Fruit fly (Drosophila melanogaster): Measurements from ENCODE around the gene cal1.
A peak's percentile ranks its signal among the peaks of the same experiment; 100 is the strongest.

Gene cal1

DNA sequence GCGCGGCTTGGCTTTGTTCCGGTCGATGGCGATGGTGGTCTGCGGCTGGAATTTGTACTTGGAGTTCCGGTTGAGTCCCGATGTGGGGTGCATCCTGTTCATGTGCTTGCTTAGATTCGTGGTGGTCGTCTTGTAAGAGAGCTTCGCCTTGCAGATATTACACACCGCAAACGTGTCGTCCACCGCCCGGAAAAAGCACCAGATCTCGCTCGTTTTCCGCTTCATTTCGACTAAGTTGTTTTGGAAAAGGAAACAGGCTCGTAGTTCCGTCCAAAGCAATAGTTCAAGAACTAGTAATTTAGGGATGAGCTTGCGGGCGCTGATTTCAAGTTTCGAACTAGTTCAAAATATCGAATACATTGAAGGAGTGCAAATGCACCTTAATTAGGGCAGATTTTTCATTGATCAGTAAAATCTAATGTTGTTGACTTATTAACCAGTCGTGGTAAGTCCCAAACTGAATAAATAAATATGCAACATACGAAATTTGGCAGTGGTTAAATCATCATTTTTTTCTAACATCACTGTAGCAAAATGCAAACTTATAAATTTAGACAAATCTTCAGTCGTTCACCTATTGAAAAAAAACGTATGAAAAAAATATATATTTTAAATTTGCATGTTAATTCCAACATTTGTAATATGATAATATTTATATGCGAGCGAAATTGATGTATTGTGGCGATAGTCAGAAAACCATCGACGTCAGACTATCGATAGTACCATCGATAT, 45.1 kb upstream of the cal1 start, which contains the start of the genes bdwf and Patr-1 (continued):
- peak; percentile 55 for TF ChIP-seq zen (tag; optimal IDR thresholded peaks at IDR 0.05)
- no peak for TF ChIP-seq vfl (GFP tag; optimal IDR thresholded peaks at IDR 0.05)
- TF ChIP-seq pb (GFP tag; optimal IDR thresholded peaks at IDR 0.05): no peak
- TF ChIP-seq dati (GFP tag; IDR thresholded peaks at IDR 0.05): no peak
- TF ChIP-seq CG10321 (GFP tag; IDR thresholded peaks at IDR 0.05): no peak
- no peak for TF ChIP-seq CG3163 (GFP tag; optimal IDR thresholded peaks at IDR 0.05)
- TF ChIP-seq Six4 (GFP tag; optimal IDR thresholded peaks at IDR 0.05): no peak
- no peak for TF ChIP-seq CG14050 (GFP tag; IDR thresholded peaks at IDR 0.05)
- peak; percentile 36 for TF ChIP-seq CG8924 (tag; optimal IDR thresholded peaks at IDR 0.05)
- no peak for TF ChIP-seq tx (GFP tag; optimal IDR thresholded peaks at IDR 0.05)
- TF ChIP-seq CG11085 (GFP tag; IDR thresholded peaks at IDR 0.05): no peak
- TF ChIP-seq disco-r (GFP tag; optimal IDR thresholded peaks at IDR 0.05): peak; percentile 16
- no peak for TF ChIP-seq dysf (GFP tag; IDR thresholded peaks at IDR 0.05)
- no peak for TF ChIP-seq Dbx (GFP tag; IDR thresholded peaks at IDR 0.05)
- peak; percentile 15 for TF ChIP-seq D19A (tag; optimal IDR thresholded peaks at IDR 0.05)
- no peak for TF ChIP-seq Nf-YA (GFP tag; IDR thresholded peaks at IDR 0.05)
- TF ChIP-seq Taf1 (GFP tag; IDR thresholded peaks at IDR 0.05): no peak
- peak; percentile 16 for TF ChIP-seq slou (GFP tag; optimal IDR thresholded peaks at IDR 0.05)
- TF ChIP-seq zfh2 (GFP tag; optimal IDR thresholded peaks at IDR 0.05): peak; percentile 2
- no peak for TF ChIP-seq ci (GFP tag; IDR thresholded peaks at IDR 0.05)
- TF ChIP-seq CG8478 (optimal IDR thresholded peaks at IDR 0.05): no peak
- no peak for TF ChIP-seq CG5953 (GFP tag; IDR thresholded peaks at IDR 0.05)
- TF ChIP-seq CG11504 (tag; optimal IDR thresholded peaks at IDR 0.05): no peak
- TF ChIP-seq sug (tag; optimal IDR thresholded peaks at IDR 0.05): peak; percentile 36
- no peak for TF ChIP-seq CG7745 (tag; optimal IDR thresholded peaks at IDR 0.05)
- no peak for TF ChIP-seq CG8359 (GFP tag; optimal IDR thresholded peaks at IDR 0.05; ENCODE audit: borderline replicate concordance)
- peak; percentile 51 for TF ChIP-seq Ets97D (GFP tag; optimal IDR thresholded peaks at IDR 0.05)
- no peak for TF ChIP-seq B-H2 (GFP tag; optimal IDR thresholded peaks at IDR 0.05)
- TF ChIP-seq otp (GFP tag; IDR thresholded peaks at IDR 0.05): no peak
- no peak for TF ChIP-seq Neu2 (GFP tag; optimal IDR thresholded peaks at IDR 0.05; ENCODE audit: borderline replicate concordance)
- TF ChIP-seq HmgD (GFP tag; optimal IDR thresholded peaks at IDR 0.05): no peak
- TF ChIP-seq ATbp (GFP tag; optimal IDR thresholded peaks at IDR 0.05): no peak
- TF ChIP-seq dpn (GFP tag; optimal IDR thresholded peaks at IDR 0.05): peak; percentile 3 to 7
- peak; percentile 84 for TF ChIP-seq nerfin-2 (GFP tag; IDR thresholded peaks at IDR 0.05; ENCODE audit: partially characterized antibody)
- TF ChIP-seq CG15514 (GFP tag; optimal IDR thresholded peaks at IDR 0.05): peak; percentile 99
- peak; percentile 59; the same call in 1 of the 3 replicates for TF ChIP-seq CG11560 (tag; IDR thresholded peaks at IDR 0.05)
- TF ChIP-seq CG2129 (GFP tag; IDR thresholded peaks at IDR 0.05; ENCODE audit: partially characterized antibody): peak; percentile 66
- TF ChIP-seq CG12155 (GFP tag; optimal IDR thresholded peaks at IDR 0.05): peak; percentile 0
- no peak for TF ChIP-seq Hr51 (GFP tag; optimal IDR thresholded peaks at IDR 0.05)
- TF ChIP-seq Dp (GFP tag; optimal IDR thresholded peaks at IDR 0.05): peak; percentile 29
- TF ChIP-seq chn (GFP tag; optimal IDR thresholded peaks at IDR 0.05): no peak
- TF ChIP-seq dm (GFP tag; optimal IDR thresholded peaks at IDR 0.05): no peak
- peak; percentile 94 for TF ChIP-seq hb (GFP tag; IDR thresholded peaks at IDR 0.05; ENCODE audit: partially characterized antibody)
- TF ChIP-seq CG12744 (GFP tag; optimal IDR thresholded peaks at IDR 0.05): no peak
- TF ChIP-seq CG42726 (GFP tag; IDR thresholded peaks at IDR 0.05; ENCODE audit: partially characterized antibody): peak; percentile 93
- peak; percentile 17 for TF ChIP-seq CG18476 (GFP tag; optimal IDR thresholded peaks at IDR 0.05)
- TF ChIP-seq Scr (GFP tag; IDR thresholded peaks at IDR 0.05; ENCODE audit: partially characterized antibody): peak; percentile 95
- TF ChIP-seq Dad (GFP tag; optimal IDR thresholded peaks at IDR 0.05): peak; percentile 9
- no peak for TF ChIP-seq Camta (GFP tag; optimal IDR thresholded peaks at IDR 0.05)
- TF ChIP-seq CG12942 (GFP tag; optimal IDR thresholded peaks at IDR 0.05): no peak

Data from whole organism, embryonic.